Worm (Caenorhabditis elegans): ENCODE data around the gene C08G9.2.
A peak's percentile ranks its signal among the peaks of the same experiment; 100 is the strongest.
"Not testable (repeated sequence)": the region's sequence is repeated elsewhere in the genome, so short reads cannot be mapped to it uniquely, and the experiment has no call there.

C08G9.2 gene

DNA sequence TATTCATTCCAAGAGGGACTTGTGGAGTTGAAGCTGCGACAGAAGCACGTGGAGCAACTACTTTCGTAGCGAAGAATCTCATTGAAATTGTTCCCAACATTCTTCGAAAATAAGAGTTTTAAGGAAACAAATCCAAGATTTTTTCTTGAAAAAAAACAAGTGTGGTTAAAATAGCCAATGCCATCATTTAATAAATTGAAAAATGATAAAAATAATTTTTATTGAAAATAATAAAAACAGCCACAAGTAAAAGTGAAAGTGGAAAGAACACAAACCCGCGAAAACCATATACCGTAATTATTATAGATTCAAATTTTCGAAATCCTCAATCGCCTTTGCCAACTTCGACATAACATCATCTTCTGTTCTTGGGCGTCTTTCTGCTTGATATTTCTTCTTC is 26.7 kb downstream of the C08G9.2 start, which contains the start of gene hmg-5:
Gene hmg-5 (minus strand): TSS at position 101 of the 400 bp plus-strand sequence.
- TF ChIP-seq F23B12.7 (tag; optimal IDR thresholded peaks at IDR 0.05; ENCODE audit: insufficient read depth) (no peak), ets-4 (GFP tag; optimal IDR thresholded peaks at IDR 0.05) (no peak), attf-3 (GFP tag; conservative IDR thresholded peaks at IDR 0.05) (no peak), mxl-1 (tag; optimal IDR thresholded peaks at IDR 0.05) (no peak), ceh-58 (GFP tag; IDR thresholded peaks at IDR 0.05) (no peak), nhr-90 (tag; optimal IDR thresholded peaks at IDR 0.05) (no peak), Y95B8A.8 (GFP tag; IDR thresholded peaks at IDR 0.05) (no peak)

DNA sequence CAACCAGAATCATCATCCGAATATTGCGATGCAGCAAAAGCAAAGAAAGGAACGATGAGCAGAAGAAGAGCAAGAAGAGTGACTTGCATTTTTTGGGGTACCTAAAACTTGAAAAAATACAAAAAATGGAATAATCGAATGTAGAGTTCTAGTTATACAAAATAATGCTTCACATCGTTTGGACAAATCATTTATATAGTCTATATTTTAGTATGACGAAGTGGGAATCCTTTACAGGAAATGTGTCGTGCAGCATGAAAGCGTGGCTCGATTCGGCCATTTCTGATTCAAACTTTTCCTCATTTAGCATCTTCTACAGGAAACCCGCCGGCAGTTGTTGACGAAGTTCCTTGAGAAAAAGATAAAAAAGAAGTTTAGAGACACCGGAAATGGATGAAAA is 29.8 kb downstream of the C08G9.2 start, which contains the start of gene nlp-20:
Gene nlp-20 (minus strand): TSS at position 101 of the 400 bp plus-strand sequence.
- no peak for TF ChIP-seq snpc-1.3 (tag; optimal IDR thresholded peaks at IDR 0.05; ENCODE audit: insufficient read depth)
- no peak for TF ChIP-seq D2030.7 (GFP tag; IDR thresholded peaks at IDR 0.05)
- TF ChIP-seq athp-1 (tag; optimal IDR thresholded peaks at IDR 0.05): no peak
- no peak for TF ChIP-seq lsl-1 (GFP tag; optimal IDR thresholded peaks at IDR 0.05)
- no peak for TF ChIP-seq nhr-120 (GFP tag; IDR thresholded peaks at IDR 0.05)
- no peak for TF ChIP-seq tbp1 (GFP tag; optimal IDR thresholded peaks at IDR 0.05)
- no peak for TF ChIP-seq ceh-40 (GFP tag; IDR thresholded peaks at IDR 0.05)
- no peak for TF ChIP-seq F10E7.11 (tag; optimal IDR thresholded peaks at IDR 0.05)
- TF ChIP-seq B0336.3 (GFP tag; IDR thresholded peaks at IDR 0.05): no peak
- TF ChIP-seq mcd-1 (GFP tag; IDR thresholded peaks at IDR 0.05): no peak
- TF ChIP-seq repo-1 (tag; optimal IDR thresholded peaks at IDR 0.05): no peak
- TF ChIP-seq lin-54 (GFP tag; optimal IDR thresholded peaks at IDR 0.05): no peak
- no peak for TF ChIP-seq rcor-1 (GFP tag; IDR thresholded peaks at IDR 0.05)
- no peak for TF ChIP-seq F37B4.10 (GFP tag; IDR thresholded peaks at IDR 0.05)
- no peak for TF ChIP-seq unc-130 (GFP tag; optimal IDR thresholded peaks at IDR 0.05)
- no peak for TF ChIP-seq aptf-2 (GFP tag; conservative IDR thresholded peaks at IDR 0.05)

DNA sequence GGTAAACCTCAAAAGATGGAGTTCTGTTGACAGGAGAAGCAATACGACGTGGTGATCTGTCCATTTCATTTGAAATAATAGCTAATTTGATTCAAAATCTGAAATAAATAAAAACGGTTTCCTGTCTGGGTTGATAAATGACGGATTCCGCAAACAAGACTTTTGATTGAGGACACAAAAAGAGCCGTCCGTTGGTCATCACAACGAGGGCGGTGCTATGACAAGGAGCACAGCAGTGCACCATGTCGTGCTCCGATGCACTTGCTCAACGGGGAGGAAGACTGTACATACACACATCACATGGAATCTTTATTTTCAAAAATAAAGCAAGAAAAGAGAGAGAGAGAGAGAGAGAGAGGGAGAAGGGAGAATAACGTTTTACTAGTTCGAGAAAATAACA is 31.0 kb downstream of the C08G9.2 start, which contains the start of gene nep-16:
Gene nep-16 (minus strand): TSS at position 101 of the 400 bp plus-strand sequence.
- no peak for TF ChIP-seq bed-1 (GFP tag; IDR thresholded peaks at IDR 0.05)
- TF ChIP-seq dox-1 (GFP tag; IDR thresholded peaks at IDR 0.05): no peak
- no peak for TF ChIP-seq gei-17 (GFP tag; optimal IDR thresholded peaks at IDR 0.05)
- no peak for TF ChIP-seq die-1 (tag; optimal IDR thresholded peaks at IDR 0.05)
- TF ChIP-seq Y79H2A.3 (GFP tag; conservative IDR thresholded peaks at IDR 0.05): no peak
- TF ChIP-seq mes-4 (tag; optimal IDR thresholded peaks at IDR 0.05): no peak
- TF ChIP-seq ceh-58 (GFP tag; IDR thresholded peaks at IDR 0.05): no peak
- no peak for TF ChIP-seq unc-130 (GFP tag; optimal IDR thresholded peaks at IDR 0.05)

DNA sequence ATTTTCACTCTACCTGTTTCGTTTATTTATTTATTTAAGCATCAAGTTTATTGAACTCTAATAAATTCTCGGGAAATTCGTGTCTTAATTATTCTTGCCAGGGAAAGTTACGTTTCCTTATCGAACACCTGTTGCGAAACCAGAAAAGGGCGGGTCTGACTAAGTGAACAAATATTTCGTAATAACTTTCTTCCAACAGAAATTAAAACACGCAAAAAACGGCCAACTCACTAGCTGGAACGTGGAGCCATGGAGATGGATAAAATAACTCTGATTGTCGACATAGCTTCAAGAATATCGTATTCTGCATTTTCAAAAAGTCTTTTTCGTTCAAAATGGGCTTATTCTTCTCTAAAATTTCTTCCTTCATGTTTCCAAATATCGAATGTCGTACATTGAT is 38.2 kb downstream of the C08G9.2 start, which contains the start of gene warf-1:
Gene warf-1 (plus strand): TSS at position 209 of the 400 bp plus-strand sequence.
- TF ChIP-seq madf-6 (GFP tag; IDR thresholded peaks at IDR 0.05) (peak; percentile 39; the same call in 1 of the 2 replicates), lin-26 (GFP tag; IDR thresholded peaks at IDR 0.05) (0 out of 2 replicates have a peak, but pooled peaks have one; percentile 56), cebp-1 (GFP tag; IDR thresholded peaks at IDR 0.05) (peak; percentile 83), let-607 (tag; optimal IDR thresholded peaks at IDR 0.05) (peak; percentile 75 to 84), rcor-1 (GFP tag; IDR thresholded peaks at IDR 0.05) (0 out of 2 replicates have a peak, but pooled peaks have one; percentile 7)
- TF ChIP-seq cebp-1 (tag; optimal IDR thresholded peaks at IDR 0.05): not testable (repeated sequence)
